Fruit fly (Drosophila melanogaster) whole organism, wandering third instar larva: ENCODE data around the gene tinc.

Experiments
- Abd-B ChIP-seq: fragments of >200 bp; optimal IDR thresholded peaks from 2 replicates; lab custom pipeline; 2017; ENCODE audit warnings: missing biosample characterization, missing genetic modification characterization
- CG32264 ChIP-seq: fragments of 200-800 bp; sonication (Bioruptor generic); optimal IDR thresholded peaks from 2 replicates; lab custom pipeline; 2016; ENCODE audit warnings: missing biosample characterization, missing genetic modification characterization
- CG9705 ChIP-seq: fragments of 200-800 bp; sonication (Bioruptor generic); optimal IDR thresholded peaks from 2 replicates; lab custom pipeline; 2018; ENCODE audit warnings: missing biosample characterization, mild to moderate bottlenecking, missing genetic modification characterization
- CrebA ChIP-seq: fragments of 200-800 bp; sonication (Bioruptor generic); optimal IDR thresholded peaks from 2 replicates; lab custom pipeline; 2016; ENCODE audit warnings: missing biosample characterization, mild to moderate bottlenecking, missing genetic modification characterization, borderline replicate concordance
- Dfd ChIP-seq: fragments of >200 bp; optimal IDR thresholded peaks from 2 replicates; lab custom pipeline; 2017; ENCODE audit warnings: missing biosample characterization, missing genetic modification characterization
- Dif ChIP-seq: fragments of 200-275, 200-300 bp; sonication (Bioruptor generic); optimal IDR thresholded peaks from 2 replicates; lab custom pipeline; 2018; ENCODE audit warnings: missing biosample characterization, missing genetic modification characterization; ENCODE audit not compliant: partially characterized antibody
- GATAd ChIP-seq: sonication (Bioruptor generic); optimal IDR thresholded peaks from 2 replicates; lab custom pipeline; 2016; ENCODE audit warnings: missing biosample characterization, missing genetic modification characterization
- HLH106 ChIP-seq: fragments of 200-800 bp; optimal IDR thresholded peaks from 3 replicates; lab custom pipeline; 2019; ENCODE audit warnings: missing biosample characterization, mild to moderate bottlenecking, missing genetic modification characterization, moderate library complexity
- Hnf4 ChIP-seq: fragments of 200-800 bp; sonication (Bioruptor generic); optimal IDR thresholded peaks from 2 replicates; lab custom pipeline; 2016; ENCODE audit warnings: missing biosample characterization, mild to moderate bottlenecking, missing genetic modification characterization
- Hr83 ChIP-seq: fragments of 200-300 bp; sonication (Bioruptor generic); optimal IDR thresholded peaks from 2 replicates; lab custom pipeline; 2016; ENCODE audit warnings: missing biosample characterization, mild to moderate bottlenecking, missing genetic modification characterization, moderate library complexity; ENCODE audit not compliant: poor library complexity, severe bottlenecking
- Jra ChIP-seq: sonication (Bioruptor generic); optimal IDR thresholded peaks from 2 replicates; lab custom pipeline; 2016; ENCODE audit warnings: missing biosample characterization, missing genetic modification characterization
- Mio ChIP-seq: sonication (Bioruptor generic); optimal IDR thresholded peaks from 2 replicates; lab custom pipeline; 2016; ENCODE audit warnings: missing biosample characterization, missing genetic modification characterization
- Myc ChIP-seq: fragments of >200 bp; optimal IDR thresholded peaks from 2 replicates; lab custom pipeline; 2017
- N ChIP-seq: fragments of >200 bp; optimal IDR thresholded peaks from 2 replicates; lab custom pipeline; 2018; ENCODE audit warnings: missing biosample characterization, missing external identifiers, missing genetic modification characterization
- OdsH ChIP-seq: fragments of 200-800 bp; sonication (Bioruptor generic); optimal IDR thresholded peaks from 2 replicates; lab custom pipeline; 2016; ENCODE audit warnings: missing biosample characterization, mild to moderate bottlenecking, missing genetic modification characterization
- Rel ChIP-seq, 2 experiments: fragments of 200-800 bp; sonication (Bioruptor generic) in 1 of 2; optimal IDR thresholded peaks; 2 replicates in 1 of 2; 3 replicates in 1 of 2; lab custom pipeline; 2016 to 2019; ENCODE audit warnings: mild to moderate bottlenecking in 2 of 2, missing biosample characterization in 2 of 2, missing genetic modification characterization in 2 of 2, moderate library complexity in 1 of 2
- Vsx2 ChIP-seq: fragments of 200-300, 225-300 bp; sonication (Bioruptor generic); optimal IDR thresholded peaks from 2 replicates; lab custom pipeline; 2018; ENCODE audit warnings: missing biosample characterization, missing genetic modification characterization; ENCODE audit not compliant: partially characterized antibody
- br ChIP-seq: fragments of 200-800 bp; sonication (Bioruptor generic); optimal IDR thresholded peaks from 2 replicates; lab custom pipeline; 2016; ENCODE audit warnings: missing biosample characterization, missing genetic modification characterization
- brk ChIP-seq: fragments of 200-800 bp; sonication (Bioruptor generic); optimal IDR thresholded peaks from 2 replicates; lab custom pipeline; 2016; ENCODE audit warnings: missing biosample characterization, mild to moderate bottlenecking, missing genetic modification characterization
- dl ChIP-seq, 2 experiments: fragments of 175-275, 200-275 bp in 1 of 2; fragments of 200-275 bp in 1 of 2; sonication (Bioruptor generic); optimal IDR thresholded peaks; lab custom pipeline; 2018; ENCODE audit warnings: mild to moderate bottlenecking in 2 of 2, missing biosample characterization in 2 of 2, missing genetic modification characterization in 2 of 2, moderate library complexity in 2 of 2; ENCODE audit not compliant: partially characterized antibody in 2 of 2, insufficient read depth in 1 of 2
- dsf ChIP-seq: sonication (Bioruptor generic); optimal IDR thresholded peaks from 2 replicates; lab custom pipeline; 2016; ENCODE audit warnings: missing biosample characterization, missing genetic modification characterization, borderline replicate concordance
- ey ChIP-seq: fragments of 200-800 bp; sonication (Bioruptor generic); optimal IDR thresholded peaks from 2 replicates; lab custom pipeline; 2016; ENCODE audit warnings: missing biosample characterization, missing genetic modification characterization
- foxo ChIP-seq, 2 experiments: fragments of 200-800 bp; sonication (Bioruptor generic); optimal IDR thresholded peaks; 2 replicates in 1 of 2; 3 replicates in 1 of 2; lab custom pipeline; 2016 to 2017; ENCODE audit warnings: missing biosample characterization in 2 of 2, missing genetic modification characterization in 2 of 2
- fru ChIP-seq: fragments of 200-800 bp; sonication (Bioruptor generic); optimal IDR thresholded peaks from 3 replicates; lab custom pipeline; 2016; ENCODE audit warnings: missing biosample characterization, mild to moderate bottlenecking, missing genetic modification characterization
- jim ChIP-seq: fragments of 175-275, 200-325 bp; sonication (Bioruptor generic); optimal IDR thresholded peaks from 2 replicates; lab custom pipeline; 2016; ENCODE audit warnings: missing biosample characterization, mild to moderate bottlenecking, missing genetic modification characterization
- lola ChIP-seq: fragments of >200 bp; optimal IDR thresholded peaks from 2 replicates; lab custom pipeline; 2017; ENCODE audit warnings: missing biosample characterization, missing genetic modification characterization
- psq ChIP-seq: fragments of 200-800 bp; sonication (Bioruptor generic); optimal IDR thresholded peaks from 3 replicates; lab custom pipeline; 2017; ENCODE audit warnings: missing biosample characterization, mild to moderate bottlenecking, missing genetic modification characterization, moderate library complexity
- rgr ChIP-seq: fragments of 200-800 bp; sonication (Bioruptor generic); optimal IDR thresholded peaks from 3 replicates; lab custom pipeline; 2016; ENCODE audit warnings: missing biosample characterization, mild to moderate bottlenecking, missing genetic modification characterization
- usp ChIP-seq: fragments of >200 bp; optimal IDR thresholded peaks from 2 replicates; lab custom pipeline; 2017; ENCODE audit warnings: missing biosample characterization, missing genetic modification characterization
- woc ChIP-seq: sonication (Bioruptor generic); optimal IDR thresholded peaks from 2 replicates; lab custom pipeline; 2016; ENCODE audit warnings: missing biosample characterization, mild to moderate bottlenecking, missing genetic modification characterization

tinc gene

dm6 chr3R:17825806-17826583 is 14.7 kb downstream of the tinc start (continued):
- TF ChIP-seq HLH106 (peak; percentile 79), foxo (GFP tag; optimal IDR thresholded peaks at IDR 0.05; lab: Kevin White, UChicago) (peak in 1 of 2 experiments; percentile 74)

DNA sequence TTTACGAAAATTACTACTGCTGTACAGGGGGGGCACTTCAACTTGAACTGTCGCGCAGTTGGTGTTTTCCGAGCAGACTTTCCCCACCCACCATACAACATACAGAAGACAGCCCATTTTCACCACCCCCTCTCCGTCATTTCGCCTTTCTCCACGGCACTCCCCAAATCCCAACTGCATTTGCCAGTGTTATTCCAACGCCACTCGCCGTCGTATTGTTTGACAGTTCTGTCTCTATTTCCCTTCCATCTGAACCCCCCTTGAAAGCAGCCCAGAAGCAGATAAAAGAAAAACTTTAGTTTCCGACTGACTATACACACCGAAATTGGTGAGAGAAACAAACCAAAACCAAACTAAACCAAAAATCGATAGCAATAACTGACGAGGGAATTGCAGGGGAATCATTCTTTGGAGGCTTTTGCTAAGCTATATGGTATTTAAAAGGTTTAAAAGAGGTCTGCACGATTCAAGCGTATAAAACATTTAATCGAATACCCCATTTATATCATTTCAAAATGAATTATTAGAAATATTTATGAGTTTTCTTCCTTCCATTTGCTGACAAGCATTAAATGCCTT is 15.8 kb downstream of the tinc start:
- TF ChIP-seq CrebA (GFP tag; lab: Kevin White, UChicago) (no peak), Rel (GFP tag; optimal IDR thresholded peaks at IDR 0.05; lab: Kevin White, UChicago) (no peak), Rel (tag; optimal IDR thresholded peaks at IDR 0.05; lab: Kevin White, UChicago) (no peak), Hr83 (GFP tag; lab: Kevin White, UChicago) (no peak), fru (GFP tag; lab: Kevin White, UChicago) (no peak), CG32264 (no peak), brk (no peak), Dfd (GFP tag; lab: Kevin White, UChicago) (no peak), lola (GFP tag; lab: Kevin White, UChicago) (no peak), Vsx2 (GFP tag; lab: Kevin White, UChicago) (no peak), CG9705 (GFP tag; lab: Kevin White, UChicago) (no peak), woc (GFP tag; lab: Kevin White, UChicago) (no peak), Mio (GFP tag; lab: Kevin White, UChicago) (no peak), dsf (GFP tag; lab: Kevin White, UChicago) (no peak)

DNA sequence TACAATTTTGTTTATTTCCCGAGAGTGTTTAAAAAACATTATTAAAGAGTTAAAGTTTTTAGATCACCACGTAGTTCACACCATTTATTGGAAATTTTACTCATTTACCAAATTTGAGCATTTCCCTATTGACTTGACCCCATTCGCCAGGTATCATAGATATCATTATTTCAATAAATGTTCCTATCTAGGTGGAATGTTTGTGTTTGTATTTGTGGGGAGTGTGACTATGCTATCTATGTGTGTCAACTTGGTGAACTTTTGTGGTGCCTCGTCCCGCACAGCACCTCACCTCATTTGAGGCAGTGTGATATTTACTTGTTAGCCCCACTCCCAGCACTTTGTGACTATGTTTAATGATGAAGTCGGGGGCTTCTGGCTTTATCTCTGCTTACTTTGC is 17.3 kb downstream of the tinc start:
- TF ChIP-seq Abd-B = no peak
- TF ChIP-seq woc (GFP tag; lab: Kevin White, UChicago) = no peak
- no peak for TF ChIP-seq OdsH
- TF ChIP-seq rgr (GFP tag; lab: Kevin White, UChicago) = no peak
- no peak for TF ChIP-seq Hnf4 (GFP tag; lab: Kevin White, UChicago)
- TF ChIP-seq psq (GFP tag; lab: Kevin White, UChicago) = no peak
- TF ChIP-seq fru (GFP tag; lab: Kevin White, UChicago) = no peak
- no peak for TF ChIP-seq CG9705 (GFP tag; lab: Kevin White, UChicago)
- no peak for TF ChIP-seq HLH106

dm6 chr3R:17830528-17830927 is 19.2 kb downstream of the tinc start:
- no peak for TF ChIP-seq foxo (GFP tag; optimal IDR thresholded peaks at IDR 0.05; lab: Kevin White, UChicago)
- TF ChIP-seq Mio (GFP tag; lab: Kevin White, UChicago) = no peak
- TF ChIP-seq woc (GFP tag; lab: Kevin White, UChicago) = no peak
- TF ChIP-seq HLH106 = no peak
- no peak for TF ChIP-seq psq (GFP tag; lab: Kevin White, UChicago)
- no peak for TF ChIP-seq Hr83 (GFP tag; lab: Kevin White, UChicago)
- TF ChIP-seq OdsH = no peak
- no peak for TF ChIP-seq Dif (GFP tag; lab: Kevin White, UChicago)

- TF ChIP-seq Jra = no peak
- TF ChIP-seq Dfd (GFP tag; lab: Kevin White, UChicago) = peak; percentile 4
Observed at dm6 chr3R:17846966-17847365, 35.6 kb downstream of the tinc start.

- TF ChIP-seq foxo (GFP tag; optimal IDR thresholded peaks at IDR 0.05; lab: Kevin White, UChicago) (no peak), Hnf4 (GFP tag; lab: Kevin White, UChicago) (no peak), usp (GFP tag; lab: Kevin White, UChicago) (no peak), br (no peak), dl (GFP tag; optimal IDR thresholded peaks at IDR 0.05; lab: Kevin White, UChicago; ENCODE audit: insufficient read depth in 1 of 2, partially characterized antibody in 2 of 2) (no peak), dsf (GFP tag; lab: Kevin White, UChicago) (no peak), GATAd (GFP tag; lab: Kevin White, UChicago) (no peak), Dfd (GFP tag; lab: Kevin White, UChicago) (no peak), Dif (GFP tag; lab: Kevin White, UChicago) (no peak), Mio (GFP tag; lab: Kevin White, UChicago) (no peak), fru (GFP tag; lab: Kevin White, UChicago) (no peak), ey (no peak), psq (GFP tag; lab: Kevin White, UChicago) (no peak), OdsH (no peak), jim (GFP tag; lab: Kevin White, UChicago) (no peak), N (GFP tag; lab: Kevin White, UChicago) (no peak), CrebA (GFP tag; lab: Kevin White, UChicago) (no peak), Myc (lab: Kevin White, UChicago) (no peak)
- TF ChIP-seq, all 38 proteins: peak for 0
Observed at dm6 chr3R:17849178-17849577, 37.8 kb downstream of the tinc start.
